Fruit fly (Drosophila melanogaster) whole organism, embryonic: ENCODE data around the gene CG14017.

Source experiments
- B-H2 ChIP-seq: fragments of 200-800 bp; sonication (Bioruptor generic); optimal IDR thresholded peaks from 2 replicates; lab custom pipeline; 2018; ENCODE audit warnings: missing biosample characterization, mild to moderate bottlenecking, missing genetic modification characterization
- BEAF-32 ChIP-seq: fragments of 200-800 bp; sonication (Bioruptor generic); optimal IDR thresholded peaks from 3 replicates; lab custom pipeline; 2017; ENCODE audit warnings: missing biosample characterization, missing genetic modification characterization, mild to moderate bottlenecking, moderate library complexity, missing genetic modification reagents
- CG10147 ChIP-seq: fragments of 200-800 bp; sonication (Bioruptor generic); optimal IDR thresholded peaks from 2 replicates; lab custom pipeline; 2019; ENCODE audit warnings: missing biosample characterization, mild to moderate bottlenecking, missing genetic modification characterization, moderate library complexity
- CG10321 ChIP-seq: fragments of 200-800 bp; sonication (Bioruptor generic); IDR thresholded peaks from 2 replicates; pipeline ENCODE4 v1.3.6; 2022; ENCODE audit warnings: missing biosample characterization, missing genetic modification characterization
- CG12155 ChIP-seq: fragments of 200-800 bp; sonication (Bioruptor generic); optimal IDR thresholded peaks from 3 replicates; lab custom pipeline; 2016; ENCODE audit warnings: missing biosample characterization, missing genetic modification characterization
- CG12299 ChIP-seq: fragments of 200-800 bp; sonication (Bioruptor generic); optimal IDR thresholded peaks from 2 replicates; lab custom pipeline; 2018; ENCODE audit warnings: missing biosample characterization, mild to moderate bottlenecking, missing genetic modification characterization
- CG13123 ChIP-seq: fragments of 200-800 bp; sonication (Bioruptor generic); optimal IDR thresholded peaks from 2 replicates; lab custom pipeline; 2016; ENCODE audit warnings: missing biosample characterization, missing genetic modification characterization
- CG13287 ChIP-seq: fragments of 200-800 bp; sonication (Bioruptor generic); IDR thresholded peaks from 2 replicates; pipeline ENCODE4 v1.3.6; 2022; ENCODE audit warnings: missing biosample characterization, missing genetic modification characterization; ENCODE audit not compliant: partially characterized antibody
- CG14441 ChIP-seq: fragments of 200-800 bp; sonication (Bioruptor generic); IDR thresholded peaks from 2 replicates; pipeline ENCODE4 v1.3.6; 2022; ENCODE audit warnings: missing biosample characterization, missing genetic modification characterization
- CG15269 ChIP-seq: fragments of 200-800 bp; sonication (Bioruptor generic); optimal IDR thresholded peaks from 2 replicates; lab custom pipeline; 2018; ENCODE audit warnings: missing biosample characterization, mild to moderate bottlenecking, missing genetic modification characterization, moderate library complexity
- CG15601 ChIP-seq: fragments of 200-800 bp; sonication (Bioruptor generic); optimal IDR thresholded peaks from 3 replicates; lab custom pipeline; 2019; ENCODE audit warnings: missing biosample characterization, mild to moderate bottlenecking, missing genetic modification characterization, moderate library complexity
- CG17186 ChIP-seq: fragments of 200-800 bp; sonication (Bioruptor generic); optimal IDR thresholded peaks from 3 replicates; lab custom pipeline; 2017; ENCODE audit warnings: missing biosample characterization, missing genetic modification reagents, missing genetic modification characterization
- CG17385 ChIP-seq: fragments of 200-800 bp; sonication (Bioruptor generic); optimal IDR thresholded peaks from 3 replicates; lab custom pipeline; 2018; ENCODE audit warnings: missing biosample characterization, mild to moderate bottlenecking, missing genetic modification characterization
- CG18599 ChIP-seq: fragments of 200-800 bp; sonication (Bioruptor generic); optimal IDR thresholded peaks from 3 replicates; lab custom pipeline; 2017; ENCODE audit warnings: missing biosample characterization, missing genetic modification characterization, mild to moderate bottlenecking, moderate library complexity, missing genetic modification reagents
- CG2129 ChIP-seq: fragments of 200-800 bp; sonication (Bioruptor generic); IDR thresholded peaks from 2 replicates; pipeline ENCODE4 v1.3.6; 2022; ENCODE audit warnings: missing biosample characterization, missing genetic modification characterization; ENCODE audit not compliant: partially characterized antibody
- CG2199 ChIP-seq: fragments of 200-800 bp; sonication (Bioruptor generic); IDR thresholded peaks from 3 replicates; pipeline ENCODE4 v1.3.6; 2022; ENCODE audit warnings: missing biosample characterization, missing genetic modification characterization
- CG2889 ChIP-seq: fragments of 200-800 bp; sonication (Bioruptor generic); IDR thresholded peaks from 3 replicates; pipeline ENCODE4 v1.3.6; 2022; ENCODE audit warnings: missing biosample characterization, missing genetic modification characterization
- CG31224 ChIP-seq: fragments of 200-800 bp; sonication (Bioruptor generic); IDR thresholded peaks from 2 replicates; pipeline ENCODE4 v1.3.6; 2022; ENCODE audit warnings: missing biosample characterization, missing genetic modification characterization
- CG33213 ChIP-seq: fragments of 200-800 bp; sonication (Bioruptor generic); optimal IDR thresholded peaks from 3 replicates; lab custom pipeline; 2016; ENCODE audit warnings: missing biosample characterization, missing genetic modification characterization
- CG33557 ChIP-seq: fragments of 200-800 bp; sonication (Bioruptor generic); optimal IDR thresholded peaks from 2 replicates; lab custom pipeline; 2019; ENCODE audit warnings: missing biosample characterization, mild to moderate bottlenecking, missing genetic modification characterization, moderate library complexity
- CG3995 ChIP-seq: fragments of 200-800 bp; sonication (Bioruptor generic); optimal IDR thresholded peaks from 3 replicates; lab custom pipeline; 2016; ENCODE audit warnings: missing biosample characterization, missing genetic modification characterization
- CG42726 ChIP-seq: fragments of 200-800 bp; sonication (Bioruptor generic); IDR thresholded peaks from 2 replicates; pipeline ENCODE4 v1.3.6; 2022; ENCODE audit warnings: missing biosample characterization, missing genetic modification characterization; ENCODE audit not compliant: partially characterized antibody
- Dp ChIP-seq: fragments of 200-800 bp; sonication (Bioruptor generic); optimal IDR thresholded peaks from 2 replicates; lab custom pipeline; 2018; ENCODE audit warnings: missing biosample characterization, mild to moderate bottlenecking, missing genetic modification characterization, moderate library complexity
- Dref ChIP-seq: fragments of 200-800 bp; sonication (Bioruptor generic); IDR thresholded peaks from 2 replicates; pipeline ENCODE4 v1.3.6; 2022; ENCODE audit warnings: missing biosample characterization, missing genetic modification characterization
- E2f2 ChIP-seq: fragments of 200-800 bp; sonication (Bioruptor generic); IDR thresholded peaks from 2 replicates; pipeline ENCODE4 v1.3.6; 2022; ENCODE audit warnings: missing biosample characterization, missing genetic modification characterization
- Gsc ChIP-seq: fragments of 200-800 bp; sonication (Bioruptor generic); IDR thresholded peaks from 2 replicates; pipeline ENCODE4 v1.3.6; 2022; ENCODE audit warnings: missing biosample characterization, missing genetic modification characterization
- HmgD ChIP-seq: fragments of 200-800 bp; sonication (Bioruptor generic); optimal IDR thresholded peaks from 3 replicates; lab custom pipeline; 2016; ENCODE audit warnings: missing biosample characterization, missing genetic modification characterization
- Hmx ChIP-seq: fragments of 200-800 bp; sonication (Bioruptor generic); optimal IDR thresholded peaks from 2 replicates; lab custom pipeline; 2016; ENCODE audit warnings: missing biosample characterization, missing genetic modification characterization
- Oaz ChIP-seq: fragments of 200-800 bp; sonication (Bioruptor generic); IDR thresholded peaks from 2 replicates; pipeline ENCODE4 v1.3.6; 2022; ENCODE audit warnings: missing biosample characterization, missing genetic modification characterization
- Spps ChIP-seq: fragments of 200-800 bp; sonication (Bioruptor generic); optimal IDR thresholded peaks from 2 replicates; lab custom pipeline; 2018; ENCODE audit warnings: missing biosample characterization, mild to moderate bottlenecking, missing genetic modification characterization
- ab ChIP-seq: fragments of 200-800 bp; sonication (Bioruptor generic); optimal IDR thresholded peaks from 2 replicates; lab custom pipeline; 2016; ENCODE audit warnings: missing biosample characterization, missing genetic modification characterization
- ase ChIP-seq: fragments of 200-800 bp; sonication (Bioruptor generic); IDR thresholded peaks from 3 replicates; pipeline ENCODE4 v1.3.6; 2022; ENCODE audit warnings: missing biosample characterization, missing genetic modification characterization
- bab2 ChIP-seq: fragments of 200-800 bp; sonication (Bioruptor generic); optimal IDR thresholded peaks from 2 replicates; lab custom pipeline; 2016; ENCODE audit warnings: missing biosample characterization, missing genetic modification characterization
- bbx ChIP-seq: fragments of 200-800 bp; sonication (Bioruptor generic); IDR thresholded peaks from 2 replicates; pipeline ENCODE4 v1.3.6; 2022; ENCODE audit warnings: missing biosample characterization, missing genetic modification characterization; ENCODE audit not compliant: partially characterized antibody
- en ChIP-seq: fragments of 200-800 bp; sonication (Bioruptor generic); optimal IDR thresholded peaks from 2 replicates; lab custom pipeline; 2016; ENCODE audit warnings: missing biosample characterization, missing genetic modification characterization
- esg ChIP-seq: fragments of 200-800 bp; sonication (Bioruptor generic); conservative IDR thresholded peaks from 2 replicates; pipeline ENCODE4 v1.3.6; 2022; ENCODE audit warnings: missing biosample characterization, missing genetic modification characterization
- fd3F ChIP-seq: fragments of 200-800 bp; sonication (Bioruptor generic); optimal IDR thresholded peaks from 2 replicates; lab custom pipeline; 2018; ENCODE audit warnings: missing biosample characterization, mild to moderate bottlenecking, missing genetic modification characterization, moderate library complexity
- jumu ChIP-seq: fragments of 200-800 bp; sonication (Bioruptor generic); optimal IDR thresholded peaks from 3 replicates; lab custom pipeline; 2016; ENCODE audit warnings: missing biosample characterization, missing genetic modification characterization
- kay ChIP-seq: fragments of 200-800 bp; sonication (Bioruptor generic); optimal IDR thresholded peaks from 2 replicates; lab custom pipeline; 2016; ENCODE audit warnings: missing biosample characterization, missing genetic modification characterization
- klu ChIP-seq: fragments of 200-800 bp; sonication (Bioruptor generic); IDR thresholded peaks from 2 replicates; pipeline ENCODE4 v1.3.6; 2022; ENCODE audit warnings: missing biosample characterization, missing genetic modification characterization
- mld ChIP-seq: fragments of 200-800 bp; sonication (Bioruptor generic); IDR thresholded peaks from 3 replicates; pipeline ENCODE4 v1.3.6; 2022; ENCODE audit warnings: missing biosample characterization, missing genetic modification characterization; ENCODE audit not compliant: partially characterized antibody
- p53 ChIP-seq: fragments of 200-800 bp; sonication (Bioruptor generic); optimal IDR thresholded peaks from 2 replicates; lab custom pipeline; 2016; ENCODE audit warnings: missing biosample characterization, missing genetic modification characterization
- run ChIP-seq: fragments of 200-800 bp; sonication (Bioruptor generic); optimal IDR thresholded peaks from 3 replicates; lab custom pipeline; 2018; ENCODE audit warnings: missing biosample characterization, mild to moderate bottlenecking, missing genetic modification characterization
- sens ChIP-seq: fragments of 200-800 bp; sonication (Bioruptor generic); peaks from one replicate; lab custom pipeline; 2016; ENCODE audit warnings: missing biosample characterization, missing genetic modification characterization
- sim ChIP-seq: fragments of 200-800 bp; sonication (Bioruptor generic); IDR thresholded peaks from 2 replicates; pipeline ENCODE4 v1.3.6; 2022; ENCODE audit warnings: missing biosample characterization, missing genetic modification characterization
- sisA ChIP-seq: fragments of 200-800 bp; sonication (Bioruptor generic); IDR thresholded peaks from 2 replicates; pipeline ENCODE4 v1.3.6; 2022; ENCODE audit warnings: missing biosample characterization, missing genetic modification characterization
- tgo ChIP-seq: fragments of 200-800 bp; sonication (Bioruptor generic); IDR thresholded peaks from 3 replicates; pipeline ENCODE4 v1.3.6; 2022; ENCODE audit warnings: missing biosample characterization, missing genetic modification characterization
- trh ChIP-seq: fragments of 200-800 bp; sonication (Bioruptor generic); optimal IDR thresholded peaks from 2 replicates; lab custom pipeline; 2016; ENCODE audit warnings: missing biosample characterization, missing genetic modification characterization
- unc-4 ChIP-seq: fragments of 200-800 bp; sonication (Bioruptor generic); IDR thresholded peaks from 2 replicates; pipeline ENCODE4 v1.3.6; 2022; ENCODE audit warnings: missing biosample characterization, missing genetic modification characterization; ENCODE audit not compliant: partially characterized antibody
- vvl ChIP-seq: fragments of 200-800 bp; sonication (Bioruptor generic); IDR thresholded peaks from 2 replicates; pipeline ENCODE4 v1.3.6; 2022; ENCODE audit warnings: missing biosample characterization, missing genetic modification characterization

CG14017 gene

DNA sequence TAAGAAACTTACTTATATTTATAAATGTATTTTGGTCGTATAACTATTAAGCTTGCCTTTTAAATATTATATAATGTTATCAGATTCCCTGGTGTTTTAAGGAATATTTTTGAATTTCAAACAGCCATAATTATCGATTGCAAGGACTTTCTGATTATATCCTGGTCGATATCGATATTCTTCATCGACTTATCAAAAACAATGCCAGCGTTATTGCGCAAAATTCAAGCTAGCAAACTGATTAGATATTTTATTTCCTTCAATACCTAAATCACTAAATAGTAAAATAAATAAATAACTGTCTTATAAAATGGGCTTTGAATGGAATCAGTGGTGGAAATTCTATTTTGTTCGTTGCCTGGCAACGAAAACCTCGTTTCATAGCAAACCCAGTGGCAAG is 36.3 kb upstream of the CG14017 start, which contains the start of gene CG14020:
Gene CG14020 (plus strand): TSS at position 345 of the 400 bp plus-strand sequence.
- TF ChIP-seq Dp (GFP tag; lab: Kevin White, UChicago) (peak; percentile 45), unc-4 (no peak), tgo (no peak), CG10147 (GFP tag; lab: Kevin White, UChicago) (no peak), CG3995 (no peak), CG13287 (GFP tag; lab: Robert Waterston, UW) (peak; percentile 25; the same call in 1 of the 2 replicates), BEAF-32 (GFP tag; lab: Kevin White, UChicago) (peak; percentile 6), E2f2 (GFP tag; lab: Robert Waterston, UW) (peak; percentile 59), CG13123 (GFP tag; lab: Kevin White, UChicago) (no peak), Dref (GFP tag; lab: Robert Waterston, UW) (peak; percentile 53), esg (GFP tag; lab: Robert Waterston, UW) (no peak), sens (GFP tag; lab: Kevin White, UChicago) (peak; percentile 50), Hmx (GFP tag; lab: Kevin White, UChicago) (no peak), en (GFP tag; lab: Kevin White, UChicago) (no peak), B-H2 (no peak), ase (GFP tag; lab: Robert Waterston, UW) (no peak)

DNA sequence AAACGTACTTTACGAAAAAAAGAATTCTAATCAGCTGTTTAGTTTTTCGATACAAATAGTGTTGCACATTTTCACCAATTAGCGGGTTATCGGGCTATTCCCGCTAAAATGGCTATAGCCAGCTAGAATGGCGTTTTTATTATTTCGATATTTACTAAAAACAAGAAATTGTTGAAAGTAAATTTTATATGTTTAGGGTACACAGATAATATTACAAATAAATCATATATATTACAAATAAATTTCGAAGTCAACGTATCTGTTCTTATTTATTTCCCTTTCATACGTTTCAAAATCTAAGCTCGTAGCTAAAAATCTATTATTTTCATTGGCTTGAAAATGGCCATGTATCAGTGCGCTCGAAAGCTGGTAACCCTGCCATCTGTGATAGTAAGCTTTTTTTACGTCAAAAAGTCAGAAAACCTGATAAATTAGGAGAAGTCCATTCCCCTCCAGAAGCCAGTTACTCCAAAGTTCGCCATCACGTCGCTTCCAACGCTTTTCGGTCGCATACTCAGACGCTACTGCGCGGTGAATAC is 33.8 kb upstream of the CG14017 start, which contains the start of the genes CG7382 and cl:
Gene CG7382 (minus strand): TSS at position 51 of the 539 bp plus-strand sequence.
Gene cl (plus strand): TSS at position 290 of the 539 bp plus-strand sequence.
- no peak for TF ChIP-seq kay
- TF ChIP-seq CG2199 (GFP tag; lab: Robert Waterston, UW), result no peak
- TF ChIP-seq Gsc (GFP tag; lab: Robert Waterston, UW), result no peak
- no peak for TF ChIP-seq CG33213 (GFP tag; lab: Kevin White, UChicago)
- TF ChIP-seq jumu (GFP tag; lab: Kevin White, UChicago), result no peak
- no peak for TF ChIP-seq CG2129 (GFP tag; lab: Robert Waterston, UW)
- peak; percentile 20 for TF ChIP-seq CG17186 (GFP tag; lab: Kevin White, UChicago)
- TF ChIP-seq CG18599, result peak; percentile 36
- TF ChIP-seq CG14441 (GFP tag; lab: Robert Waterston, UW), result no peak; the same call in 1 of the 2 replicates
- no peak for TF ChIP-seq trh (GFP tag; lab: Kevin White, UChicago)
- no peak for TF ChIP-seq tgo
- TF ChIP-seq E2f2 (GFP tag; lab: Robert Waterston, UW), result peak; percentile 22; the same call in 1 of the 2 replicates
- no peak for TF ChIP-seq bab2 (GFP tag; lab: Kevin White, UChicago)
- TF ChIP-seq p53 (GFP tag; lab: Kevin White, UChicago), result no peak
- TF ChIP-seq ab, result no peak
- no peak for TF ChIP-seq Spps (tag; lab: Kevin White, UChicago)
- no peak for TF ChIP-seq sim (GFP tag; lab: Robert Waterston, UW)
- peak; percentile 7 for TF ChIP-seq CG12299
- no peak for TF ChIP-seq CG33557 (GFP tag; lab: Kevin White, UChicago)
- TF ChIP-seq bbx, result no peak
- no peak for TF ChIP-seq mld
- TF ChIP-seq CG31224 (GFP tag; lab: Robert Waterston, UW), result no peak
- no peak for TF ChIP-seq CG42726 (GFP tag; lab: Robert Waterston, UW)
- TF ChIP-seq CG12155, result peak; percentile 36
- TF ChIP-seq CG17385 (GFP tag; lab: Kevin White, UChicago), result no peak
- TF ChIP-seq fd3F, result peak; percentile 11
- peak; percentile 43 for TF ChIP-seq sisA (GFP tag; lab: Robert Waterston, UW)
- TF ChIP-seq Oaz (GFP tag; lab: Robert Waterston, UW), result no peak
- no peak for TF ChIP-seq CG13123 (GFP tag; lab: Kevin White, UChicago)
- TF ChIP-seq CG10321, result no peak
- TF ChIP-seq CG15269 (tag; lab: Kevin White, UChicago), result peak; percentile 35
- no peak for TF ChIP-seq run (tag; lab: Kevin White, UChicago)
- no peak for TF ChIP-seq klu
- TF ChIP-seq sens (GFP tag; lab: Kevin White, UChicago), result peak; percentile 46
- TF ChIP-seq HmgD (GFP tag; lab: Kevin White, UChicago), result no peak
- peak; percentile 61 for TF ChIP-seq CG15601 (tag; lab: Kevin White, UChicago)
- TF ChIP-seq vvl (GFP tag; lab: Robert Waterston, UW), result no peak
- TF ChIP-seq CG2889, result no peak
